Worm (Caenorhabditis elegans) whole organism, early embryonic: ENCODE results near the gene nemt-1.

ENCODE experiments used
- B0310.2 ChIP-seq: sonication (generic microtip); optimal IDR thresholded peaks from 2 replicates; lab custom pipeline; 2016; ENCODE audit warnings: mild to moderate bottlenecking, missing genetic modification characterization, missing compliant biosample characterization
- F13C5.2 ChIP-seq: sonication (generic microtip); optimal IDR thresholded peaks from 2 replicates; lab custom pipeline; 2017; ENCODE audit warnings: mild to moderate bottlenecking, missing genetic modification characterization, inconsistent platforms, missing compliant biosample characterization
- aly-1 ChIP-seq: sonication (generic microtip); optimal IDR thresholded peaks from 2 replicates; lab custom pipeline; 2016; ENCODE audit warnings: missing genetic modification characterization, missing compliant biosample characterization
- ama-1 ChIP-seq: fragments of 150-350 bp; optimal IDR thresholded peaks from 2 replicates; lab custom pipeline; 2014
- ceh-13 ChIP-seq: fragments of 200-800 bp; sonication (Bioruptor generic); optimal IDR thresholded peaks from 2 replicates; lab custom pipeline; 2018; ENCODE audit warnings: mild to moderate bottlenecking, missing genetic modification characterization, missing compliant biosample characterization
- ceh-36 ChIP-seq: sonication (generic microtip); optimal IDR thresholded peaks from 2 replicates; lab custom pipeline; 2016; ENCODE audit warnings: missing genetic modification characterization, inconsistent platforms, missing compliant biosample characterization
- ets-7 ChIP-seq: sonication (generic microtip); optimal IDR thresholded peaks from 2 replicates; lab custom pipeline; 2016; ENCODE audit warnings: missing genotype, missing genetic modification characterization, missing compliant biosample characterization
- flt-1 ChIP-seq: fragments of 200-800 bp; sonication (Bioruptor generic); IDR thresholded peaks from 2 replicates; pipeline ENCODE4 v1.3.6; 2022; ENCODE audit warnings: missing genetic modification characterization, missing compliant biosample characterization
- hmbx-1 ChIP-seq: sonication (generic microtip); optimal IDR thresholded peaks from 2 replicates; lab custom pipeline; 2016; ENCODE audit warnings: mild to moderate bottlenecking, missing genetic modification characterization, missing compliant biosample characterization
- hmg-4 ChIP-seq: fragments of 200-800 bp; sonication (Bioruptor generic); optimal IDR thresholded peaks from 2 replicates; lab custom pipeline; 2018; ENCODE audit warnings: mild to moderate bottlenecking, missing genetic modification characterization, missing compliant biosample characterization
- hnd-1 ChIP-seq: sonication (generic microtip); optimal IDR thresholded peaks from 2 replicates; lab custom pipeline; 2016; ENCODE audit warnings: missing genetic modification characterization, missing compliant biosample characterization
- pes-1 ChIP-seq: fragments of 200-800 bp; sonication (Bioruptor generic); IDR thresholded peaks from 2 replicates; pipeline ENCODE4 v1.3.6; 2022; ENCODE audit warnings: missing genetic modification reagents, missing genetic modification characterization, missing compliant biosample characterization
- scrt-1 ChIP-seq: fragments of 200-800 bp; sonication (Bioruptor generic); IDR thresholded peaks from 2 replicates; pipeline ENCODE4 v1.3.6; 2022; ENCODE audit warnings: missing genetic modification characterization, missing compliant biosample characterization
- sea-1 ChIP-seq: fragments of 200-800 bp; sonication (Bioruptor generic); conservative IDR thresholded peaks from 2 replicates; pipeline ENCODE4 v1.3.6; 2022; ENCODE audit warnings: missing genetic modification characterization, missing compliant biosample characterization
- tbx-11 ChIP-seq: fragments of 200-800 bp; sonication (Bioruptor generic); IDR thresholded peaks from 2 replicates; pipeline ENCODE4 v1.3.6; 2022; ENCODE audit warnings: missing genetic modification characterization, missing compliant biosample characterization
- tbx-37 ChIP-seq: fragments of 200-800 bp; sonication (Bioruptor generic); conservative IDR thresholded peaks from 2 replicates; pipeline ENCODE4 v1.3.6; 2022; ENCODE audit warnings: missing genetic modification reagents, missing genetic modification characterization, missing compliant biosample characterization
- tra-4 ChIP-seq: sonication (generic microtip); optimal IDR thresholded peaks from 2 replicates; lab custom pipeline; 2017; ENCODE audit warnings: missing genetic modification characterization, missing compliant biosample characterization

Gene nemt-1

DNA sequence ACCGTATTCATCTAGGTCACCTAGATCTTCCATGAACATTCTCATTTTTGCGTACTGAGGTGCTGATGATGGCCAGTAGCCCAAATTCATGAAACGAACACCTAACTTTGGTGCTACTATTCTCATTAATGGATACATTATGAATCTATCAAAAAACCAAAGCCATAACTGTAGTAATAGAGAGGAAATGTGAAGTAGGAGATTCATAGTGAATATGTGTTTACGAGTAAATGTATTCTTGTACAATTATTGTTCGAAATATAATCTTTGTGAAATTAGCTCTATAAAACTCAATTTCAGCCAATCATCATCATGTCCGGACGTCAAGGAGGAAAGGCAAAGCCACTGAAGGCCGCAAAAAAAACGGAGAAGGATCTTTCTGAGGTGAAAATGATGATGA, at the start of gene nemt-1, which contains the start of gene F49C12.11:
Gene nemt-1, minus strand, starts transcription at position 360 of the 400 bp plus-strand sequence.
Gene F49C12.11, plus strand, starts transcription at position 301 of the 400 bp plus-strand sequence.
- TF ChIP-seq sea-1: no peak
- no peak for TF ChIP-seq B0310.2 (tag; lab: Kevin White, UChicago)
- no peak for TF ChIP-seq ceh-36 (tag; lab: Kevin White, UChicago)
- no peak for TF ChIP-seq tra-4 (tag; lab: Kevin White, UChicago)
- no peak for TF ChIP-seq hmg-4
- TF ChIP-seq tbx-11 (GFP tag; lab: Robert Waterston, UW): no peak
- TF ChIP-seq pes-1: no peak
- no peak for TF ChIP-seq tbx-37
- no peak for TF ChIP-seq hmbx-1 (tag; lab: Kevin White, UChicago)
- TF ChIP-seq flt-1 (GFP tag; lab: Robert Waterston, UW): no peak
- no peak for TF ChIP-seq ama-1 (lab: Kevin White, UChicago)

DNA sequence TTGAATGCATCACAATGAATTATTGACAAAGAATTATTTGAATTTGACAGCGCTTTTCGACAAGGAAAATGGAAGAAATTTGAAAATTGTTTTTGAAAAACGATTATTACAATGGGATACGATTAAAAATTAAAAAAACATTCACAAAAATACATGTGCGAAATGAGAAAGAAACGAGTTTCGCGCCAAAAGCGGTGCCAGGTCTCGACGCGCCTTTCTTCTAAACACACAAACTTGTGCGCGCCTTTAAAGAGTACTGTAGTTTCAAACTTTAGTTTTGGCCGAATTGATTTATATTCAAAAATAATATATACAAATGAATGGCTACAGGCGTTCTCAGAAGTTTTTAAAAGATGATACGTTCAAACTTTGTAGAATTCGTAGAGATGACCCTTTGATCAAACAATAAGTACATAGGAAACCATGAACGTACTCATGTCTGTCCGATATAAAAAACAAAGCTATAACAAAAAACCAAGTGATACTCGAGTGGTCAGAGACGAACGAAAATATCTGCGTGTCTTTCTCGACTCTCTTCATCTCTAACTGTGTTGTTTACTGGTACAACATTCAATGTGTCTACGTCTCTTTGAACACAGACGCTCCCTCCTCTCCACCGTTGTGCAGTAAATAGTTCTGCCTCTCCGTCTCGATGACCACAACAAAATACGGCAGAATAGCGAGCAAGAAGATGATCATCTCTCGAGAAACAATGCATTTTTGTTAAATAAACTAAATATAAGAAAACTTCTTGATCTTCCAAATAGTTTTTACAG, 48.8 kb upstream of the nemt-1 start:
- TF ChIP-seq hmbx-1 (tag; lab: Kevin White, UChicago) (no peak), ets-7 (no peak), flt-1 (GFP tag; lab: Robert Waterston, UW) (no peak), B0310.2 (tag; lab: Kevin White, UChicago) (no peak), hnd-1 (tag; lab: Kevin White, UChicago) (no peak), sea-1 (no peak)

DNA sequence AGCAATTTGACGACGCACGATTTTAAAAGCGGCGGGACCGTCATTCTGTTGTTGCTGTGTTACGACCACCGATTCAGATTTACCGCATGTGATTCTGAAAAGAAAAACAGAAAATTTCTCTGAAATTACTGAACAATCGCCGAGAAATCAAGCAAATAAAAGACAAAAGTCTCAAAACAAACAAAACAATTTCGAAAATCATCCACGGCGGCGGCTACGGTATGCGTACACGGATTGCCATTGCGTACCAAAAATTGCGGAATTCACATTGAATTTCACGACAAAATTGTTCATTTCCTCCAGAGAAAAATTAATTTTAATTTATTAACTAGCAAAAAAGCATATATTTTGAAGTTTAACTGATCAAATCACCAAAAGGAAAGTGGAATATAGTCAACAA, 47.2 kb upstream of the nemt-1 start, which contains the start of gene pezo-1:
Gene pezo-1, minus strand, starts transcription at position 101 of the 400 bp plus-strand sequence.
- TF ChIP-seq pes-1 (no peak), tbx-11 (GFP tag; lab: Robert Waterston, UW) (no peak), hmbx-1 (tag; lab: Kevin White, UChicago) (no peak), ets-7 (no peak), sea-1 (no peak)

DNA sequence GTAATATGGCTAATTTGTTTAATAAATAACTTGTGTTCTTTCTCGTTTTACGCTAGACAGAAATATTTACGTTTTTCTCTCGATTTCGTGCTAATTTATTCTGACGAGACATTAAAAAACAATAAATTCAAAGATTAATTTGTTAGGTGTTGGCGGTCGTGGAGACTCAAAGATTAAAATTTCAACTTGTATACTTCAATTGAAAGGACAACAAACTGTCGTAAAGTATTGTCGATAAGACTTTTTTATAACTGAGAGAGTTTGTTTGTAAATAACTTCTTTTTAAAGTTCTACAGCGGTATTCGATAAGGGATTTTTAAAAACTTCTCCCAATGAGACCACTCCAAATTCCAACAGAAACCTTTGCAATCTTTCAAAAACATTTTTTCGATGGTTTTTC, 34.5 kb upstream of the nemt-1 start:
- TF ChIP-seq ceh-36 (tag; lab: Kevin White, UChicago): no peak

DNA sequence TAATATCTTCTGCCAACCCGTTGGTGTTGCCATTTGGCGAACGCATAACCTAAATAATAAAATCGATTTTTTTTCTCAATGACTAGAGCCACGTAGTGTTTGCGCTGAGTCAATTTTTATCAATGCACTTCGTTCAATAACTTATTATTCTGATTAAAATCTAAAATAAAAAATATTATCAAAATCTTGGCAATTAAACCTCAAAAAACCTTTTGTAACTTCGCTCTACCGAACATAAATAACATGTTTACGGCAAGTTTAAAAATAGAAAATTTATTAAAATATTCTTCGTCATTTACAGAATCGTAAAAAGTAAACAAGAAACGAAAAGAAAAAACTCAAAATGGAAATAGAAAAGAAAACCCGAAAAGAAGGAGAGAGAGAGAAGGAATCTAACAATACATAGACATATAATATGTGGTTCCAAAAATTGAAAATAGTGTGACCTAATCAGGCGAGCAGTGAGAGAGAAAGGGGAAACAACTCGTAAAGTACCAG, 23.9 kb upstream of the nemt-1 start, which contains the start of gene pigc-1:
Gene pigc-1, minus strand, starts transcription at position 51 of the 498 bp plus-strand sequence.
- TF ChIP-seq ama-1 (lab: Kevin White, UChicago) (no peak), hnd-1 (tag; lab: Kevin White, UChicago) (no peak), tbx-11 (GFP tag; lab: Robert Waterston, UW) (no peak), tra-4 (tag; lab: Kevin White, UChicago) (no peak), scrt-1 (GFP tag; lab: Robert Waterston, UW) (no peak), flt-1 (GFP tag; lab: Robert Waterston, UW) (no peak)

DNA sequence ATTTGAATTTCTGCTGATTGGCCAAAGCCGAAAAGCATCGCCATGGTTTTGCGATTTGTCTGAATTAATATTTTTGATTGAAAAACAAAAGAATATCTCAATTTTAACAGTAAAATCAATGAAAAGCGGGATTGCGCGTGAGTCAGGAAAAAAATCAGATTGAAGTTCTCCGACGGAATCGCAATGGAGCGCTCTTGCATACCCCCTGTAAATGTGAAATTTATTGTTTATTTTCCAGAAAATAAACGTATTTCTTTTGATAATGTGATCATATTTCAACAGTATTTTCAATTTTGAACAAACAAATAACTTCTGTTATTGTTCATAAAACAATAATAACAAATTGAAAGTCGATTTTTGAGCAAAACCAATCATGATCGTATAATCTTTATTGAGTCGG, 22.4 kb upstream of the nemt-1 start, which contains the start of gene vps-26:
Gene vps-26, minus strand, starts transcription at position 200 of the 400 bp plus-strand sequence.
- TF ChIP-seq aly-1 (tag; lab: Kevin White, UChicago) (no peak), hmbx-1 (tag; lab: Kevin White, UChicago) (no peak), tbx-37 (no peak)

DNA sequence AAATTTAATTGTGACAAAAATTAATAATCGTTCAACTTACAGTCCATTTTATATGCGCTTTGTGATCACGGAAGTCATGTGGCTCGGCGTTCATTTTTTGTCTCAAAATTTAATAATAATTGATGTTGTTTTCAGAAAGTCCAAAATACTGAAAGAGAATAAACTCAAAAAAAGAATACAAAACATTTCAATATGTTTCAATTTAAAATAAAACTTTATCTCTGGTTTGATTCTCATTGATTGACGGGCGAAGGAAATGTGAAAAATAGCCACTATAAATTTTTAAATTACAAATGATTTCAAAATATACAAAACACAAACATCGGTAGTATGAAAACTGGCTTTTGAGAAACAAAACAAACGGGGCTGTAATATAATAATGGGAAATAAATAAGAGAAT, 20.0 kb upstream of the nemt-1 start, which contains the start of gene T20D3.6:
Gene T20D3.6, minus strand, starts transcription at position 101 of the 400 bp plus-strand sequence.
- TF ChIP-seq flt-1 (GFP tag; lab: Robert Waterston, UW) (no peak), tra-4 (tag; lab: Kevin White, UChicago) (no peak), F13C5.2 (no peak), hmbx-1 (tag; lab: Kevin White, UChicago) (no peak), scrt-1 (GFP tag; lab: Robert Waterston, UW) (no peak), pes-1 (no peak), sea-1 (no peak), ceh-13 (no peak), aly-1 (tag; lab: Kevin White, UChicago) (no peak), B0310.2 (tag; lab: Kevin White, UChicago) (no peak), ama-1 (lab: Kevin White, UChicago) (no peak), ceh-36 (tag; lab: Kevin White, UChicago) (no peak), tbx-37 (no peak), tbx-11 (GFP tag; lab: Robert Waterston, UW) (no peak), hnd-1 (tag; lab: Kevin White, UChicago) (no peak), hmg-4 (no peak), ets-7 (no peak)

DNA sequence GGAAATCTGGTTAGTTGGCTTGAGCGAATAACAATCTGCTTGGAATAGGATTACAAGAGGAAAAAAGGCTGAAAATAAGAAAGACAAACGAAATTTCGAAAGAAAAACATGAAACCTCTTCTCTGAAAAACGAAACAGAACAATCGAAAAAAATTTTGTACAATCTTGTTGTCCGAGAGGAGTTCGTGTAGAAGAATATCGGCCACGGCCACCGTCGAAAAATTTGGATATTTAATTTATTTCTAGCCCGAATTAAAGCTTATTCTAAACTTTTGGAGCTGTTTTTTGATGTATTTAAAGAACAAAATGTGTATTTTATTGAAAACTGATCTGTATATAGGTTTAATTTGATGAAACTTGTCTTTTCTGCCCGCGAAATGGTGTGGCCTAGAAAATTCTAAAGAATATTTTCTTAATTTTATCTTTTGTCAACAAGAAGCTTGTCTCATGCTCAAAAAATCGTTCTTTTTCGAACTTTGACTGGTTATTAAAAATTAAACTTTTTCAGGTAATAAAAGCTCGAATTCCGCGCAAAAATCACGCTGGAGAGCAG, 17.4 kb upstream of the nemt-1 start, which contains the start of gene T20D3.5:
Gene T20D3.5, plus strand, starts transcription at position 503 of the 553 bp plus-strand sequence.
- no peak for TF ChIP-seq F13C5.2
- TF ChIP-seq tbx-37: no peak
- no peak for TF ChIP-seq B0310.2 (tag; lab: Kevin White, UChicago)
- TF ChIP-seq tbx-11 (GFP tag; lab: Robert Waterston, UW): no peak
- TF ChIP-seq tra-4 (tag; lab: Kevin White, UChicago): no peak
- TF ChIP-seq ceh-13: no peak
- TF ChIP-seq aly-1 (tag; lab: Kevin White, UChicago): no peak
- no peak for TF ChIP-seq sea-1
- no peak for TF ChIP-seq flt-1 (GFP tag; lab: Robert Waterston, UW)
- TF ChIP-seq ceh-36 (tag; lab: Kevin White, UChicago): no peak
- TF ChIP-seq hmbx-1 (tag; lab: Kevin White, UChicago): no peak
- TF ChIP-seq pes-1: no peak
- TF ChIP-seq ets-7: no peak
